Worm (Caenorhabditis elegans) whole organism, early embryonic: ENCODE results near the gene air-1.

Source experiments
- B0310.2 ChIP-seq: sonication (generic microtip); optimal IDR thresholded peaks from 2 replicates; lab custom pipeline; 2016; ENCODE audit warnings: mild to moderate bottlenecking, missing genetic modification characterization, missing compliant biosample characterization
- F13C5.2 ChIP-seq: sonication (generic microtip); optimal IDR thresholded peaks from 2 replicates; lab custom pipeline; 2017; ENCODE audit warnings: mild to moderate bottlenecking, missing genetic modification characterization, inconsistent platforms, missing compliant biosample characterization
- aly-1 ChIP-seq: sonication (generic microtip); optimal IDR thresholded peaks from 2 replicates; lab custom pipeline; 2016; ENCODE audit warnings: missing genetic modification characterization, missing compliant biosample characterization
- ama-1 ChIP-seq: fragments of 150-350 bp; optimal IDR thresholded peaks from 2 replicates; lab custom pipeline; 2014
- ceh-13 ChIP-seq: fragments of 200-800 bp; sonication (Bioruptor generic); optimal IDR thresholded peaks from 2 replicates; lab custom pipeline; 2018; ENCODE audit warnings: mild to moderate bottlenecking, missing genetic modification characterization, missing compliant biosample characterization
- ceh-36 ChIP-seq: sonication (generic microtip); optimal IDR thresholded peaks from 2 replicates; lab custom pipeline; 2016; ENCODE audit warnings: missing genetic modification characterization, inconsistent platforms, missing compliant biosample characterization
- ets-7 ChIP-seq: sonication (generic microtip); optimal IDR thresholded peaks from 2 replicates; lab custom pipeline; 2016; ENCODE audit warnings: missing genotype, missing genetic modification characterization, missing compliant biosample characterization
- flt-1 ChIP-seq: fragments of 200-800 bp; sonication (Bioruptor generic); IDR thresholded peaks from 2 replicates; pipeline ENCODE4 v1.3.6; 2022; ENCODE audit warnings: missing genetic modification characterization, missing compliant biosample characterization
- hmbx-1 ChIP-seq: sonication (generic microtip); optimal IDR thresholded peaks from 2 replicates; lab custom pipeline; 2016; ENCODE audit warnings: mild to moderate bottlenecking, missing genetic modification characterization, missing compliant biosample characterization
- hmg-4 ChIP-seq: fragments of 200-800 bp; sonication (Bioruptor generic); optimal IDR thresholded peaks from 2 replicates; lab custom pipeline; 2018; ENCODE audit warnings: mild to moderate bottlenecking, missing genetic modification characterization, missing compliant biosample characterization
- hnd-1 ChIP-seq: sonication (generic microtip); optimal IDR thresholded peaks from 2 replicates; lab custom pipeline; 2016; ENCODE audit warnings: missing genetic modification characterization, missing compliant biosample characterization
- pes-1 ChIP-seq: fragments of 200-800 bp; sonication (Bioruptor generic); IDR thresholded peaks from 2 replicates; pipeline ENCODE4 v1.3.6; 2022; ENCODE audit warnings: missing genetic modification reagents, missing genetic modification characterization, missing compliant biosample characterization
- scrt-1 ChIP-seq: fragments of 200-800 bp; sonication (Bioruptor generic); IDR thresholded peaks from 2 replicates; pipeline ENCODE4 v1.3.6; 2022; ENCODE audit warnings: missing genetic modification characterization, missing compliant biosample characterization
- sea-1 ChIP-seq: fragments of 200-800 bp; sonication (Bioruptor generic); conservative IDR thresholded peaks from 2 replicates; pipeline ENCODE4 v1.3.6; 2022; ENCODE audit warnings: missing genetic modification characterization, missing compliant biosample characterization
- tbx-11 ChIP-seq: fragments of 200-800 bp; sonication (Bioruptor generic); IDR thresholded peaks from 2 replicates; pipeline ENCODE4 v1.3.6; 2022; ENCODE audit warnings: missing genetic modification characterization, missing compliant biosample characterization
- tbx-37 ChIP-seq: fragments of 200-800 bp; sonication (Bioruptor generic); conservative IDR thresholded peaks from 2 replicates; pipeline ENCODE4 v1.3.6; 2022; ENCODE audit warnings: missing genetic modification reagents, missing genetic modification characterization, missing compliant biosample characterization
- tra-4 ChIP-seq: sonication (generic microtip); optimal IDR thresholded peaks from 2 replicates; lab custom pipeline; 2017; ENCODE audit warnings: missing genetic modification characterization, missing compliant biosample characterization

Gene air-1

ce11 chrV:8190016-8190415, 31.3 kb upstream of the air-1 start, which contains the start of gene F20D6.12:
Gene F20D6.12, minus strand, starts transcription at chrV:8190116.
- no peak for TF ChIP-seq scrt-1 (GFP tag; lab: Robert Waterston, UW)
- no peak for TF ChIP-seq sea-1
- no peak for TF ChIP-seq ama-1 (lab: Kevin White, UChicago)
- no peak for TF ChIP-seq hnd-1 (tag; lab: Kevin White, UChicago)
- TF ChIP-seq hmbx-1 (tag; lab: Kevin White, UChicago), result no peak
- TF ChIP-seq aly-1, result no peak
- TF ChIP-seq flt-1 (GFP tag; lab: Robert Waterston, UW), result no peak

- no peak for TF ChIP-seq ceh-13
- TF ChIP-seq flt-1 (GFP tag; lab: Robert Waterston, UW), result no peak
Measured at ce11 chrV:8190430-8190829, 30.9 kb upstream of the air-1 start, which contains the start of gene F20D6.1. Gene F20D6.1, plus strand, starts transcription at chrV:8190730.

- no peak for TF ChIP-seq aly-1
- TF ChIP-seq tbx-11 (GFP tag; lab: Robert Waterston, UW), result no peak
- no peak for TF ChIP-seq tra-4 (tag; lab: Kevin White, UChicago)
- no peak for TF ChIP-seq sea-1
- no peak for TF ChIP-seq ceh-13
- TF ChIP-seq hmbx-1 (tag; lab: Kevin White, UChicago), result no peak
- no peak for TF ChIP-seq tbx-37
- no peak for TF ChIP-seq scrt-1 (GFP tag; lab: Robert Waterston, UW)
- TF ChIP-seq pes-1, result no peak
- TF ChIP-seq ama-1 (lab: Kevin White, UChicago), result no peak
- no peak for TF ChIP-seq B0310.2 (tag; lab: Kevin White, UChicago)
- TF ChIP-seq hmg-4 (GFP tag; lab: Kevin White, UChicago), result no peak
Measured at ce11 chrV:8195889-8196418, 25.3 kb upstream of the air-1 start, which contains the start of gene F20D6.10. Gene F20D6.10, minus strand, starts transcription at chrV:8195939.

DNA sequence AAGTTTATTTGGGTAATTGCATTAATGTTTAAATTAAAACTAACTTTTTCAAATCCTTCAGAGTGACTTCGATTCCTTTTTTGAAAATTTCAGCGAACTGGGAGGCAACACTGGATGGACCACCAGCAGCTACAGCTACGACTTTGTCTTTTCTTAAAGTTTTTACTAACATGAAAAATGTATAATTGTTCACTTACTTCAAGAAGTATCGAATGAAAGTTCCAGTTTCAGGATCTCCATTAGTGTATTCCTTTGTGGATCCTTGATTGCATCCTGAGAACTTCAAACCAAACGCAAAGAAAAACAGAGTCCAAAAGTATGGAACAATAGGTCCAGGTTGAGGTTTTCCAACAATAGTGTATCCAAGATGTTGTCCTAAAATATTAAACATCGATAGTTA, 24.3 kb upstream of the air-1 start:
- TF ChIP-seq aly-1, result no peak
- TF ChIP-seq scrt-1 (GFP tag; lab: Robert Waterston, UW), result no peak
- no peak for TF ChIP-seq tbx-37
- no peak for TF ChIP-seq hnd-1 (tag; lab: Kevin White, UChicago)
- TF ChIP-seq flt-1 (GFP tag; lab: Robert Waterston, UW), result no peak
- no peak for TF ChIP-seq tbx-11 (GFP tag; lab: Robert Waterston, UW)

DNA sequence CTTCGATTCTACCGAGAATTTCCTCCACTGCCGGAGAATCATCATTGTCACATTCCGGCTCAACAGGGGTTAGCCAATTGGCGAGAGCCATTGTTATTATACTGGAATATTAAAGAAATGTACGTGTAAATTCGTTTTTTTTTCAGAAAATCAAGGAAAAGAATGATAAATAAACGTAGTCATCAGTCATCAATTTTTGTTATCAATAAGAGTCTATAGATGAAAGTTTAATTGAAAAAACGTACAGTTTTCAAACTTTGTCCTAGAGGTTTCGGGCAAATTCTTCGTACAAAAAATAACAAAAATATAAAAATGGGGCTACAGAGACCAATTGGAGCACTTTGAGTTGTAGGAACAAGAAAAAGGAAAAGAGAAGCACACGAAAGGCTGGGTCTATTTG, 22.3 kb upstream of the air-1 start, which contains the start of gene F20D6.11:
F20D6.11 (minus strand) TSS at position 101 of the 400 bp plus-strand sequence.
- no peak for TF ChIP-seq tbx-37
- TF ChIP-seq ets-7, result no peak
- no peak for TF ChIP-seq tbx-11 (GFP tag; lab: Robert Waterston, UW)
- TF ChIP-seq B0310.2 (tag; lab: Kevin White, UChicago), result no peak

DNA sequence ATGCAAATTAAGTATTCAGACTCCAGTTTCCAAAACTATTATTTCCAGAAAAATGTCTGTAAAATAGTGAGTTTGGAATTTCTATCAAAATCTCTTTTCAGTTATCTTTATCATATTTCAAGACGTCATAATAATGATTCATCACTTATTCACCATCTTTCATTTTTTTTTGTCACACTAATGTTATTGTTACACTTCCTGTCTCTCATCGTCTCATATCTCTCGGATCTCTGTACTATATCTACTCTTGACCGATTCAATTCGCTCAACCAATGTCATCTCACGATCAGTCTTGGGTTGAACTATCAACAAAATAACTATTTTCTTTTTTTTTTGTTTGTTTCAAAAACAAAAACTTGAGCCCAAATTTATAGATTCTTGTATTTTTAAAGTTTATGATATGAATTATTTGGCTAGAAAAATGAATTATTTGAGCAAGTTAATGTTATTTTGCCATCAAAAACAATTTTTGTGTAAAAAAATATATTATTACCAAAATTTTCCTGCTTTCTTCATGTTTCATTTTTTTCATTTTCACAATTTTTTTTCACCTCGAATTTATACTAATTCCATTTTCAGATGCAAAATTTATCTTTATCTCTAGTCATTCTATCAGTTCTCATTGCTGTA, 19.9 kb upstream of the air-1 start, which contains the start of gene cri-2:
cri-2 (plus strand) TSS at position 580 of the 630 bp plus-strand sequence.
- TF ChIP-seq tbx-37, result no peak

DNA sequence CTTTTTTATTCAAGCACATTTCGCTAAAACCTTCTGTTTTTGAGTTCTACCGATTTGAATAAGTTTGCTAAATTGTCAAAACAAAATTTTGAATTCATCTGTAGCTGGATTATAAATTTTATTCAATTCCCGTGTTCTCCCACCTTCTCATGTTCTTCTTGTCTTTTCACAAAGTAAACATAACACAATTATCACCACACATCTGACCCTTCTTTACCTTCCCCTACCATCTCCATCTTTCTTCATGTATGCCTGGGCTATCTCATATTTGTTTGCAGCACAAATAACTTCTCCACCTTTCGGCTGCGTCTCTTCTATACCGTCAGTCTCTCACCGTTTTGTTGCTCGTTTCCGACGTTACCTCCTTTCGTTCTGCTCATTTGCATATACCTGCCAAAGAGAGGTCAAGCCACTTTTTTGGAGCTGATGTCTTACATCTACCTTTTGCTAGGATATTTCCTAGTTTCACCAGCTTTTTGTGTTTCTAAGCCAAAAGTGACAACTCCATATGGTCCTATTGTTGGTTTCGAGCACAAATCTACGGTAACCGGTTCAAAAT, 18.1 kb upstream of the air-1 start, which contains the start of gene cest-17:
cest-17 (plus strand) TSS at position 248 of the 559 bp plus-strand sequence.
- no peak for TF ChIP-seq flt-1 (GFP tag; lab: Robert Waterston, UW)
- no peak for TF ChIP-seq pes-1
- TF ChIP-seq B0310.2 (tag; lab: Kevin White, UChicago), result no peak
- no peak for TF ChIP-seq hmg-4 (GFP tag; lab: Kevin White, UChicago)
- no peak for TF ChIP-seq ets-7
- TF ChIP-seq hnd-1 (tag; lab: Kevin White, UChicago), result no peak
- no peak for TF ChIP-seq F13C5.2 (tag; lab: Kevin White, UChicago)
- no peak for TF ChIP-seq aly-1
- no peak for TF ChIP-seq scrt-1 (GFP tag; lab: Robert Waterston, UW)
- TF ChIP-seq tra-4 (tag; lab: Kevin White, UChicago), result no peak
- no peak for TF ChIP-seq hmbx-1 (tag; lab: Kevin White, UChicago)
- no peak for TF ChIP-seq tbx-37
- TF ChIP-seq sea-1, result no peak
- no peak for TF ChIP-seq ceh-13
- no peak for TF ChIP-seq tbx-11 (GFP tag; lab: Robert Waterston, UW)
- TF ChIP-seq ama-1 (lab: Kevin White, UChicago), result no peak
- TF ChIP-seq ceh-36 (tag; lab: Kevin White, UChicago), result no peak

- TF ChIP-seq hmg-4 (GFP tag; lab: Kevin White, UChicago), result no peak
- TF ChIP-seq ama-1 (lab: Kevin White, UChicago), result no peak
- no peak for TF ChIP-seq aly-1
- no peak for TF ChIP-seq tbx-11 (GFP tag; lab: Robert Waterston, UW)
- no peak for TF ChIP-seq hnd-1 (tag; lab: Kevin White, UChicago)
- TF ChIP-seq pes-1, result no peak
- TF ChIP-seq flt-1 (GFP tag; lab: Robert Waterston, UW), result no peak
- no peak for TF ChIP-seq tbx-37
- no peak for TF ChIP-seq scrt-1 (GFP tag; lab: Robert Waterston, UW)
- TF ChIP-seq sea-1, result no peak
- no peak for TF ChIP-seq tra-4 (tag; lab: Kevin White, UChicago)
- no peak for TF ChIP-seq F13C5.2 (tag; lab: Kevin White, UChicago)
- TF ChIP-seq ceh-13, result no peak
- TF ChIP-seq ets-7, result no peak
- no peak for TF ChIP-seq ceh-36 (tag; lab: Kevin White, UChicago)
- no peak for TF ChIP-seq B0310.2 (tag; lab: Kevin White, UChicago)
- no peak for TF ChIP-seq hmbx-1 (tag; lab: Kevin White, UChicago)
Measured at ce11 chrV:8206931-8207330, 14.4 kb upstream of the air-1 start, which contains the start of gene timp-1. Gene timp-1, plus strand, starts transcription at chrV:8207235.
